Fruit fly (Drosophila melanogaster) ovary, adult (tissue): Measurements from ENCODE around the gene CG9171.
A peak's percentile ranks its signal among the peaks of the same experiment; 100 is the strongest.

Experiments used
- CG17801 ChIP-seq: fragments of 200-800 bp; optimal IDR thresholded peaks from 2 replicates; lab custom pipeline; 2019; ENCODE audit warnings: missing biosample characterization, mild to moderate bottlenecking, missing genetic modification characterization, moderate library complexity; ENCODE audit not compliant: partially characterized antibody

The CG9171 gene

DNA sequence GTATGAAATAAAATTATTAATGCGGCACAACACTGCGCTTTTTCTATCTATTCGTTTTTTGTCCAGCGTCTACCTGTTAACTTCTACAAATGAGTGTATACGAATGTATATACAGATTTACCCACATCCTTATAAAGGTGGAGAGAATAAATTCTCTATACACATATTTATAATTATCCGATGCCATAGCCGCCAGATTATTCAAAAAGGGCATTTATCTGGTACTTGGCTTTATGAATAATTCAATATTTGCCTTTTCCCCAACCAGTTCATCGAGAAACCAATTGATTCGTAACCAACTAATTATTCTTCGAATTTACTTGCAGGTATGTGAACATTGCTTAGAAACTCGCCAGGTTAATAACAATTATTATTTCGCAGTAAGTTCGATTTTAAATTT, 58.9 kb downstream of the CG9171 start, which contains the start of gene CG11147:
CG11147 (minus strand) TSS at position 101 of the 400 bp plus-strand sequence.
- no peak for TF ChIP-seq CG17801 (GFP tag; lab: Kevin White, UChicago)

- no peak for TF ChIP-seq CG17801 (GFP tag; lab: Kevin White, UChicago)
Observed at dm6 chr2L:5740740-5741139, 59.3 kb downstream of the CG9171 start.

DNA sequence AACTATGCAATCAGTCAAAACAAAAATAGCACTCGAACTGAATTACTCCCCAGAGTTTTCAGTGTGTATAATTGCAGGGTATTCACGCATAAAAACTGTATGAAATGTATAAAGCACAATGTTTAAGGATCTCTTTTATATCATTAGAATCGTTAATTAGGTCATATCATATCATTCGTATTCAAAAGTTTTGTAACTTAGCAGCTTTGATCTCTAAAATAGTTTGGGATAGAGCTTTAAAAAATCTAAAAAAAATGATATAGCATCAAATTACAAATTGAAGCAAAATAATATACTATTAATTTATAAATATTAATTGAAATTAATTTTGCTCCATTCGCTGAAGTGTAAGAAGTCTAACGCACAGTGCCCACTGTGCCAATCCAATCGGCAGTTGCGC, 69.6 kb downstream of the CG9171 start:
- TF ChIP-seq CG17801 (GFP tag; lab: Kevin White, UChicago), result no peak

DNA sequence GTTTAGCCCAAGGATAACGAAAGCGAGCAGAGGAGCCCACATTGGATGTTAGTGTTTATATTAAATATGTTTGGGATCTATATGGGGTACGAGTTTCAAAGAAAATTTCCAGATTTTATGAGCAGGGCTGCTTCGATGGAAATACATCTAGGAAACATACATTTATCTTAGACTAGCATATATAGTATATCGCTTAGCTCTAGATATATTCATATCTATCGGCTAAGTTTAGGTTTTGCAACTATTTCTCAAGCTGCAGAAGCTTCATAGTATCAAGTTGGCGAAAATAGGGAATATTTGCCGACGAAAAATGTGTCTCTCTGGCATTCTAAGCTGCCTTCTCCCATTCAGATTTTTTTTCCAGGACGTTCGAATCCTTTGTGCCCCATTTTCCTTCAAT, 71.3 kb downstream of the CG9171 start, which contains the start of gene CG14006:
CG14006 (minus strand) TSS at position 101 of the 400 bp plus-strand sequence.
- TF ChIP-seq CG17801 (GFP tag; lab: Kevin White, UChicago), result no peak

DNA sequence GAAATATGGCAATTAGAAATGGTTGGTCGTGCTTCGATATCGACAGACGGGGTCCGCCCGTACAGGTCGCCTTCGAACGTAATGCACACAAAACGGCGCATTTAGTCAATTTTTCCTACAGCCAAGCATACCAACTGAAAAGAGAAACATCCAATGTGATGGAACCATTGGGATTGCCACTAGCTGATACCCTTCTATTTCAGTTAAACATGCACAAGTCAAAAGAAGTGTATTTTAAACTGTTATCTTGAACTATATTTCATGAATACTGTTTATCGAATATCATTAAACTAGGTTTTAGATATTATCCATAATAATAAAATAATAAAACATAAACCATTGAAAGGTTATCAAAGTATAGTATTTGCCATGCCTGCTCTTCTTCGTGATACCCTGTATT, 74.0 kb downstream of the CG9171 start:
- TF ChIP-seq CG17801 (GFP tag; lab: Kevin White, UChicago), result no peak

dm6 chr2L:5724521-5725023, 75.5 kb downstream of the CG9171 start, which contains the start of gene CG11030:
Gene CG11030 (plus strand): TSS chr2L:5724656.
- TF ChIP-seq CG17801 (GFP tag; lab: Kevin White, UChicago), result peak; percentile 53

DNA sequence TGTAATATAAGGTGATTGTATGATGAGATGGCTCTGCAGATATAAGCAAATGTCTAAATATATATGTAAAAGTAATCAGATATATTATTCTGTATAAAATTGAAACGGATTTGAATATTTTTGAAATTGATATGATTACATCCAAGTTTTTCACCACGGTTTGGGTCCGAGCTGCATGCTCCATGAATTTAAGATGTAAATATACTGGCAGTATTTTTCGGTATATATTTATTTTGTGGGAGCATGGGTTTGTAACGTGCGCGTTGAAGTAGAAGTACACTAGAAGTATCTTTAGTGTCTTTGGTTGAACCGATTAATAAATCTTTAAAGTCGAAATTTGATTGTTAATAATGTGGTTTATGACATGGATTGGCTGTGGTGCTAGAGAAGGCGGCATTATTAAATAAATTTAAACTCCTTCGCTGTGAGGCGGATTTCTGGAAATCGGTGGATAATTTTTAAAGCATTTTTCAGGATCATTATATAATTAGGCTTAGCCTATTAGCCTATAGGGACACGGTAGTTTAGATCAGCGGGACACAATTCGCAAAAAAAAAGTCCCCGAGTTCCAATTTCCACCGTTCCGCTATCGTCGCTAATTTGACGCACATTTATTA, 76.1 kb downstream of the CG9171 start:
- no peak for TF ChIP-seq CG17801 (GFP tag; lab: Kevin White, UChicago)

DNA sequence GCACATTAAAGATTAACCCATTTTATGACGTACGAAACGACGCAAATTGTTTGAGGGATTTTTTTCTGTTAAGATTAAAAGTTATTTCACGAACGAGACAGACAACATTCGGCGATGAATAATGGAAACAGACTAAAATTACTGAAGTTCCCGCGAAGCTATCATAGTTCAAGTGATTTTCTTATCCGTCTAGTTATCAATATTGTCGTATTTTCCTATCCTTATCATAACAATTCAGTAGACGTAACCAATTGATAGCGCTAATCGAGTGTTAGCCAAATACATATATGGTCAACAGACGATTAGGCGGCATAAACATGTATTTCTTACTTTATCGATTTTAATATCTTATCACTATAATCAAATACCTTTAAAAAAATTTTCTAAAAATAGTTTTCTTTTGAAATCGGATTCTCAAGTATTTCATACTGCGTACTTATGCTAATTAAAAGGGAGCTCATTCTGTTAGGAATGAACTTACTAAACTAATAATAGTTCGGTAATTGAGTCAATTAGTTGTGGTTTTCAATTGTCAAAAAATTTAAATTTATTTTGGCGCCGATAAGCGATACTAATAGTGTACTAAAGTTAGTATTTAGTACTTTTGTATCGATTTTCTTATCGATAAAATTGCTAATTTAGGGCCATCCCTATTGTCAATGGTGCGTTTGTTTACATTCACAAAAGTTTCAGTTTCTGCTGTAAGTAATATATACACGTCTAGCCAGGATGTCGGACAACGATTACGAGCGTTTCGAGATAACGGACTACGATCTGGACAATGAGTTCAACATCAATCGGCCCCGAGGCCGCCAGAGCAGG, 79.4 kb downstream of the CG9171 start, which contains the start of the genes CG11149 and sip1:
CG11149 (minus strand) TSS at position 493 of the 822 bp plus-strand sequence.
sip1 (plus strand) TSS at position 645 of the 822 bp plus-strand sequence.
- TF ChIP-seq CG17801 (GFP tag; lab: Kevin White, UChicago), result no peak
